Worm (Caenorhabditis elegans) whole organism, young adult: ENCODE results near the gene str-3.
A peak's percentile ranks its signal among the peaks of the same experiment; 100 is the strongest.

ENCODE experiments used
- F10E7.11 ChIP-seq: sonication (generic microtip); optimal IDR thresholded peaks from 2 replicates; lab custom pipeline; 2017; ENCODE audit warnings: mild to moderate bottlenecking, missing genetic modification characterization, moderate library complexity, missing compliant biosample characterization
- F33H1.4 ChIP-seq: fragments of 200-800 bp; sonication (Bioruptor generic); IDR thresholded peaks from 2 replicates; pipeline ENCODE4 v1.3.6; 2022; ENCODE audit warnings: missing genetic modification reagents, missing genetic modification characterization, missing compliant biosample characterization
- ceh-40 ChIP-seq: fragments of 200-800 bp; sonication (Bioruptor generic); IDR thresholded peaks from 2 replicates; pipeline ENCODE4 v1.3.6; 2022; ENCODE audit warnings: missing genetic modification characterization, missing compliant biosample characterization
- ceh-79 ChIP-seq: sonication (generic microtip); optimal IDR thresholded peaks from 2 replicates; lab custom pipeline; 2017; ENCODE audit warnings: mild to moderate bottlenecking, missing genetic modification characterization, missing compliant biosample characterization
- dox-1 ChIP-seq: fragments of 200-800 bp; sonication (Bioruptor generic); IDR thresholded peaks from 2 replicates; pipeline ENCODE4 v1.3.6; 2022; ENCODE audit warnings: missing genetic modification reagents, missing genetic modification characterization, missing compliant biosample characterization
- ets-4 ChIP-seq: fragments of 200-800 bp; sonication (Bioruptor generic); optimal IDR thresholded peaks from 2 replicates; lab custom pipeline; 2018; ENCODE audit warnings: mild to moderate bottlenecking, missing genetic modification characterization, missing compliant biosample characterization
- hrde-1 ChIP-seq: sonication (generic microtip); optimal IDR thresholded peaks from 2 replicates; lab custom pipeline; 2016; ENCODE audit warnings: missing genetic modification characterization, mild to moderate bottlenecking, missing compliant biosample characterization, moderate library complexity, missing genotype, missing genetic modification reagents, borderline replicate concordance
- lin-40 ChIP-seq: sonication (generic microtip); optimal IDR thresholded peaks from 2 replicates; lab custom pipeline; 2016; ENCODE audit warnings: missing genetic modification characterization, mild to moderate bottlenecking, missing compliant biosample characterization, missing genotype, missing genetic modification reagents
- pbrm-1 ChIP-seq: fragments of 200-800 bp; sonication (Bioruptor generic); IDR thresholded peaks from 2 replicates; pipeline ENCODE4 v1.3.6; 2022; ENCODE audit warnings: missing genetic modification reagents, missing genetic modification characterization, missing compliant biosample characterization
- unc-130 ChIP-seq: sonication (generic microtip); optimal IDR thresholded peaks from 2 replicates; lab custom pipeline; 2016; ENCODE audit warnings: missing genetic modification reagents, missing genetic modification characterization, missing compliant biosample characterization
- unc-62 ChIP-seq: fragments of 150-350 bp; optimal IDR thresholded peaks from 2 replicates; lab custom pipeline; 2014; ENCODE audit warnings: missing biosample characterization, missing genetic modification reagents, missing genetic modification characterization
- xnd-1 ChIP-seq: sonication (generic microtip); optimal IDR thresholded peaks from 2 replicates; lab custom pipeline; 2016; ENCODE audit warnings: missing genotype, missing genetic modification reagents, missing genetic modification characterization, missing compliant biosample characterization
- ztf-26 ChIP-seq: sonication (generic microtip); optimal IDR thresholded peaks from 2 replicates; lab custom pipeline; 2017; ENCODE audit warnings: missing genetic modification characterization, missing compliant biosample characterization
- ztf-28 ChIP-seq: fragments of 200-800 bp; sonication (Bioruptor generic); IDR thresholded peaks from 2 replicates; pipeline ENCODE4 v1.3.6; 2022; ENCODE audit warnings: missing genetic modification reagents, missing genetic modification characterization, missing compliant biosample characterization

- TF ChIP-seq ceh-40 (GFP tag; lab: Robert Waterston, UW) (no peak), F10E7.11 (peak; percentile 0), unc-130 (GFP tag; lab: Kevin White, UChicago) (no peak), ceh-79 (tag; lab: Kevin White, UChicago) (peak; percentile 46), ets-4 (GFP tag; lab: Kevin White, UChicago) (peak; percentile 73), unc-62 (peak; percentile 53), dox-1 (peak; percentile 83), lin-40 (tag; lab: Kevin White, UChicago) (peak; percentile 93), ztf-28 (no peak), pbrm-1 (GFP tag; lab: Robert Waterston, UW) (peak; percentile 82; the same call in 1 of the 2 replicates), xnd-1 (tag; lab: Kevin White, UChicago) (no peak), ztf-26 (tag; lab: Kevin White, UChicago) (peak; percentile 81), hrde-1 (tag; lab: Kevin White, UChicago) (no peak), F33H1.4 (GFP tag; lab: Robert Waterston, UW) (peak; percentile 62)
Observed at ce11 chrIV:11082789-11083235, 17.4 kb downstream of the str-3 start.
